Fruit fly (Drosophila melanogaster) whole organism, wandering third instar larva: ENCODE measurements around the gene grsm.

Experiments used
- Abd-B ChIP-seq: fragments of >200 bp; optimal IDR thresholded peaks from 2 replicates; lab custom pipeline; 2017; ENCODE audit warnings: missing biosample characterization, missing genetic modification characterization
- CG32264 ChIP-seq: fragments of 200-800 bp; sonication (Bioruptor generic); optimal IDR thresholded peaks from 2 replicates; lab custom pipeline; 2016; ENCODE audit warnings: missing biosample characterization, missing genetic modification characterization
- CG9705 ChIP-seq: fragments of 200-800 bp; sonication (Bioruptor generic); optimal IDR thresholded peaks from 2 replicates; lab custom pipeline; 2018; ENCODE audit warnings: missing biosample characterization, mild to moderate bottlenecking, missing genetic modification characterization
- CrebA ChIP-seq: fragments of 200-800 bp; sonication (Bioruptor generic); optimal IDR thresholded peaks from 2 replicates; lab custom pipeline; 2016; ENCODE audit warnings: missing biosample characterization, mild to moderate bottlenecking, missing genetic modification characterization, borderline replicate concordance
- Dif ChIP-seq: fragments of 200-275, 200-300 bp; sonication (Bioruptor generic); optimal IDR thresholded peaks from 2 replicates; lab custom pipeline; 2018; ENCODE audit warnings: missing biosample characterization, missing genetic modification characterization; ENCODE audit not compliant: partially characterized antibody
- GATAd ChIP-seq: sonication (Bioruptor generic); optimal IDR thresholded peaks from 2 replicates; lab custom pipeline; 2016; ENCODE audit warnings: missing biosample characterization, missing genetic modification characterization
- HLH106 ChIP-seq: fragments of 200-800 bp; optimal IDR thresholded peaks from 3 replicates; lab custom pipeline; 2019; ENCODE audit warnings: missing biosample characterization, mild to moderate bottlenecking, missing genetic modification characterization, moderate library complexity
- Hnf4 ChIP-seq: fragments of 200-800 bp; sonication (Bioruptor generic); optimal IDR thresholded peaks from 2 replicates; lab custom pipeline; 2016; ENCODE audit warnings: missing biosample characterization, mild to moderate bottlenecking, missing genetic modification characterization
- Hr78 ChIP-seq: fragments of >200 bp; optimal IDR thresholded peaks from 2 replicates; lab custom pipeline; 2017; ENCODE audit warnings: missing biosample characterization, missing genetic modification characterization
- Hr83 ChIP-seq: fragments of 200-300 bp; sonication (Bioruptor generic); optimal IDR thresholded peaks from 2 replicates; lab custom pipeline; 2016; ENCODE audit warnings: missing biosample characterization, mild to moderate bottlenecking, missing genetic modification characterization, moderate library complexity; ENCODE audit not compliant: poor library complexity, severe bottlenecking
- Jra ChIP-seq: sonication (Bioruptor generic); optimal IDR thresholded peaks from 2 replicates; lab custom pipeline; 2016; ENCODE audit warnings: missing biosample characterization, missing genetic modification characterization
- Mio ChIP-seq: sonication (Bioruptor generic); optimal IDR thresholded peaks from 2 replicates; lab custom pipeline; 2016; ENCODE audit warnings: missing biosample characterization, missing genetic modification characterization
- N ChIP-seq: fragments of >200 bp; optimal IDR thresholded peaks from 2 replicates; lab custom pipeline; 2018; ENCODE audit warnings: missing biosample characterization, missing external identifiers, missing genetic modification characterization
- OdsH ChIP-seq: fragments of 200-800 bp; sonication (Bioruptor generic); optimal IDR thresholded peaks from 2 replicates; lab custom pipeline; 2016; ENCODE audit warnings: missing biosample characterization, mild to moderate bottlenecking, missing genetic modification characterization
- Rel ChIP-seq, 2 experiments: fragments of 200-800 bp; sonication (Bioruptor generic) in 1 of 2; optimal IDR thresholded peaks; 2 replicates in 1 of 2; 3 replicates in 1 of 2; lab custom pipeline; 2016 to 2019; ENCODE audit warnings: mild to moderate bottlenecking in 2 of 2, missing biosample characterization in 2 of 2, missing genetic modification characterization in 2 of 2, moderate library complexity in 1 of 2
- Sp1 ChIP-seq: fragments of 200-800 bp; sonication (Bioruptor generic); optimal IDR thresholded peaks from 3 replicates; lab custom pipeline; 2019; ENCODE audit warnings: missing biosample characterization, mild to moderate bottlenecking, missing genetic modification characterization, moderate library complexity
- Vsx2 ChIP-seq: fragments of 200-300, 225-300 bp; sonication (Bioruptor generic); optimal IDR thresholded peaks from 2 replicates; lab custom pipeline; 2018; ENCODE audit warnings: missing biosample characterization, missing genetic modification characterization; ENCODE audit not compliant: partially characterized antibody
- br ChIP-seq: fragments of 200-800 bp; sonication (Bioruptor generic); optimal IDR thresholded peaks from 2 replicates; lab custom pipeline; 2016; ENCODE audit warnings: missing biosample characterization, missing genetic modification characterization
- brk ChIP-seq: fragments of 200-800 bp; sonication (Bioruptor generic); optimal IDR thresholded peaks from 2 replicates; lab custom pipeline; 2016; ENCODE audit warnings: missing biosample characterization, mild to moderate bottlenecking, missing genetic modification characterization
- dl ChIP-seq, 2 experiments: fragments of 175-275, 200-275 bp in 1 of 2; fragments of 200-275 bp in 1 of 2; sonication (Bioruptor generic); optimal IDR thresholded peaks; lab custom pipeline; 2018; ENCODE audit warnings: mild to moderate bottlenecking in 2 of 2, missing biosample characterization in 2 of 2, missing genetic modification characterization in 2 of 2, moderate library complexity in 2 of 2; ENCODE audit not compliant: partially characterized antibody in 2 of 2, insufficient read depth in 1 of 2
- dmrt93B ChIP-seq: fragments of 200-800 bp; sonication (Bioruptor generic); optimal IDR thresholded peaks from 2 replicates; lab custom pipeline; 2018; ENCODE audit warnings: missing biosample characterization, mild to moderate bottlenecking, missing genetic modification characterization
- dsf ChIP-seq: sonication (Bioruptor generic); optimal IDR thresholded peaks from 2 replicates; lab custom pipeline; 2016; ENCODE audit warnings: missing biosample characterization, missing genetic modification characterization, borderline replicate concordance
- ey ChIP-seq: fragments of 200-800 bp; sonication (Bioruptor generic); optimal IDR thresholded peaks from 2 replicates; lab custom pipeline; 2016; ENCODE audit warnings: missing biosample characterization, missing genetic modification characterization
- foxo ChIP-seq, 2 experiments: fragments of 200-800 bp; sonication (Bioruptor generic); optimal IDR thresholded peaks; 2 replicates in 1 of 2; 3 replicates in 1 of 2; lab custom pipeline; 2016 to 2017; ENCODE audit warnings: missing biosample characterization in 2 of 2, missing genetic modification characterization in 2 of 2
- fru ChIP-seq: fragments of 200-800 bp; sonication (Bioruptor generic); optimal IDR thresholded peaks from 3 replicates; lab custom pipeline; 2016; ENCODE audit warnings: missing biosample characterization, mild to moderate bottlenecking, missing genetic modification characterization
- h ChIP-seq: fragments of 200-800 bp; sonication (Bioruptor generic); optimal IDR thresholded peaks from 3 replicates; lab custom pipeline; 2016; ENCODE audit warnings: missing biosample characterization, mild to moderate bottlenecking, missing genetic modification characterization
- jim ChIP-seq: fragments of 175-275, 200-325 bp; sonication (Bioruptor generic); optimal IDR thresholded peaks from 2 replicates; lab custom pipeline; 2016; ENCODE audit warnings: missing biosample characterization, mild to moderate bottlenecking, missing genetic modification characterization
- lola ChIP-seq: fragments of >200 bp; optimal IDR thresholded peaks from 2 replicates; lab custom pipeline; 2017; ENCODE audit warnings: missing biosample characterization, missing genetic modification characterization
- pan ChIP-seq: fragments of >200 bp; optimal IDR thresholded peaks from 2 replicates; lab custom pipeline; 2017
- psq ChIP-seq: fragments of 200-800 bp; sonication (Bioruptor generic); optimal IDR thresholded peaks from 3 replicates; lab custom pipeline; 2017; ENCODE audit warnings: missing biosample characterization, mild to moderate bottlenecking, missing genetic modification characterization, moderate library complexity
- rgr ChIP-seq: fragments of 200-800 bp; sonication (Bioruptor generic); optimal IDR thresholded peaks from 3 replicates; lab custom pipeline; 2016; ENCODE audit warnings: missing biosample characterization, mild to moderate bottlenecking, missing genetic modification characterization
- sage ChIP-seq: fragments of 200-800 bp; sonication (Bioruptor generic); optimal IDR thresholded peaks from 2 replicates; lab custom pipeline; 2016; ENCODE audit warnings: missing biosample characterization, mild to moderate bottlenecking, missing genetic modification characterization
- sv ChIP-seq: fragments of 200-800 bp; sonication (Bioruptor generic); optimal IDR thresholded peaks from 3 replicates; lab custom pipeline; 2016; ENCODE audit warnings: missing biosample characterization, missing genetic modification characterization
- tai ChIP-seq: sonication (Bioruptor generic); optimal IDR thresholded peaks from 2 replicates; lab custom pipeline; 2016; ENCODE audit warnings: missing biosample characterization, missing genetic modification characterization
- usp ChIP-seq: fragments of >200 bp; optimal IDR thresholded peaks from 2 replicates; lab custom pipeline; 2017; ENCODE audit warnings: missing biosample characterization, missing genetic modification characterization
- woc ChIP-seq: sonication (Bioruptor generic); optimal IDR thresholded peaks from 2 replicates; lab custom pipeline; 2016; ENCODE audit warnings: missing biosample characterization, mild to moderate bottlenecking, missing genetic modification characterization

grsm gene

dm6 chr3R:12982982-12983633 lies 15.6 kb upstream of the grsm start:
- TF ChIP-seq jim (GFP tag; lab: Kevin White, UChicago): no peak
- no peak for TF ChIP-seq br (GFP tag; lab: Kevin White, UChicago)
- TF ChIP-seq tai: no peak
- no peak for TF ChIP-seq HLH106 (tag; lab: Kevin White, UChicago)
- TF ChIP-seq Abd-B (GFP tag; lab: Kevin White, UChicago): no peak
- no peak for TF ChIP-seq usp
- TF ChIP-seq sv: no peak
- TF ChIP-seq dl (GFP tag; optimal IDR thresholded peaks at IDR 0.05; lab: Kevin White, UChicago; ENCODE audit: insufficient read depth in 1 of 2, partially characterized antibody in 2 of 2): no peak
- TF ChIP-seq dmrt93B (GFP tag; lab: Kevin White, UChicago): no peak
- no peak for TF ChIP-seq foxo (GFP tag; optimal IDR thresholded peaks at IDR 0.05; lab: Kevin White, UChicago)
- TF ChIP-seq GATAd (GFP tag; lab: Kevin White, UChicago): no peak

DNA sequence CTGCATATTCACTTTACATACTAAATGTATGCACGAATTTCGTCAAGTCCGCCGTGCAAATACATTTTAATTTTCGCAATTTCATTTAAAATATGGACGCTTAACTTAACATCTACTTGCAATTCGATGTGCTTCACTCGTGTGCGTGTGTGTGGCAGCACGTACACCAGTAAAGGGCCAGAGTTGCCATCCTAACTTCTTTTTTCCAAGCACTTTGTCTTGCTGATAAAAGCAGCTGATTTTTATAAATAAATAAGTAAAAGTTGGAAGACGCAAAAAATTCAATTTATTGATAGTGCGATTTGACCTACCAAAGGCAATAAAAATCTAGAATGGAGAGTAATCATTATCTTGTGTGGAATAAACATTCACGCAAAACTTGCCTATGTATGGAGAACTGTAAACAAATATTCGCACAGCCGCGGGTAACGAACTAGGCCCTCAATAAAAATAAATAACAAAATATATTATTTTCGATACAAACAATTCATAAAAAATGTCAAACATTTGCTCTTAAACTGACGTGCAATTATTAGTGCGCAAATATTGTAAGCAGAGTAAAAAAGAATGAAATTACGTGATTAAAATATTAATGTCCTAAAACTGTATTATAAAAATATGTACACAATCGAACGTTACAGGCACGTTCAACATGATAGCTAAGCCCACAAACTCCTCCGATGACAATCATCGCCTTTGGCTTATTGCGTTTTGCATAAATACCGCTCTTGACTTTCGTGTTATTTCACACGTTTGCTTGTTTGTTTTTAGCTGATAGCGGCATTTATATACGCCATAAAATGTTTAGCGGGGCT lies 14.9 kb upstream of the grsm start:
- TF ChIP-seq rgr (GFP tag; lab: Kevin White, UChicago): peak; percentile 67
- peak; percentile 61 for TF ChIP-seq Sp1 (GFP tag; lab: Kevin White, UChicago)
- TF ChIP-seq h (GFP tag; lab: Kevin White, UChicago): peak; percentile 62
- TF ChIP-seq sv: peak; percentile 47
- peak; percentile 60 for TF ChIP-seq psq (GFP tag; lab: Kevin White, UChicago)
- TF ChIP-seq br (GFP tag; lab: Kevin White, UChicago): peak; percentile 38
- peak; percentile 59 for TF ChIP-seq woc (GFP tag; lab: Kevin White, UChicago)
- TF ChIP-seq dl (GFP tag; optimal IDR thresholded peaks at IDR 0.05; lab: Kevin White, UChicago; ENCODE audit: insufficient read depth in 1 of 2, partially characterized antibody in 2 of 2): no peak
- TF ChIP-seq Rel (GFP tag; optimal IDR thresholded peaks at IDR 0.05; lab: Kevin White, UChicago): no peak
- peak; percentile 54 for TF ChIP-seq Rel (tag; optimal IDR thresholded peaks at IDR 0.05; lab: Kevin White, UChicago)
- peak; percentile 62 for TF ChIP-seq OdsH
- TF ChIP-seq HLH106 (tag; lab: Kevin White, UChicago): peak; percentile 70
- TF ChIP-seq ey (GFP tag; lab: Kevin White, UChicago): peak; percentile 43
- TF ChIP-seq lola (GFP tag; lab: Kevin White, UChicago): no peak
- peak; percentile 45 for TF ChIP-seq brk (GFP tag; lab: Kevin White, UChicago)
- TF ChIP-seq Vsx2 (GFP tag; lab: Kevin White, UChicago): no peak
- TF ChIP-seq sage: peak; percentile 43
- TF ChIP-seq CG9705: peak; percentile 33
- peak in 1 of 2 experiments; percentile 65 for TF ChIP-seq foxo (GFP tag; optimal IDR thresholded peaks at IDR 0.05; lab: Kevin White, UChicago)
- TF ChIP-seq usp: no peak
- TF ChIP-seq Hr83: peak; percentile 30
- TF ChIP-seq dsf (GFP tag; lab: Kevin White, UChicago): no peak
- TF ChIP-seq Hnf4 (GFP tag; lab: Kevin White, UChicago): peak; percentile 24
- no peak for TF ChIP-seq pan (lab: Kevin White, UChicago)
- peak; percentile 63 for TF ChIP-seq fru
- TF ChIP-seq, all 38 proteins: peak for 18

dm6 chr3R:12981334-12982166 lies 14.0 kb upstream of the grsm start:
- TF ChIP-seq pan (lab: Kevin White, UChicago): no peak
- TF ChIP-seq sage: no peak
- no peak for TF ChIP-seq Hr78 (GFP tag; lab: Kevin White, UChicago)
- no peak for TF ChIP-seq Dif (GFP tag; lab: Kevin White, UChicago)
- peak; percentile 18 for TF ChIP-seq psq (GFP tag; lab: Kevin White, UChicago)
- no peak for TF ChIP-seq woc (GFP tag; lab: Kevin White, UChicago)
- peak; percentile 33 for TF ChIP-seq N (GFP tag; lab: Kevin White, UChicago)
- TF ChIP-seq jim (GFP tag; lab: Kevin White, UChicago): peak; percentile 64
- no peak for TF ChIP-seq Mio (GFP tag; lab: Kevin White, UChicago)
- peak; percentile 36 for TF ChIP-seq Hr83
- TF ChIP-seq Hnf4 (GFP tag; lab: Kevin White, UChicago): no peak
- TF ChIP-seq usp: no peak
- peak; percentile 33 for TF ChIP-seq sv
- peak; percentile 69 for TF ChIP-seq HLH106 (tag; lab: Kevin White, UChicago)
- no peak for TF ChIP-seq dl (GFP tag; optimal IDR thresholded peaks at IDR 0.05; lab: Kevin White, UChicago; ENCODE audit: insufficient read depth in 1 of 2, partially characterized antibody in 2 of 2)
- TF ChIP-seq dmrt93B (GFP tag; lab: Kevin White, UChicago): peak; percentile 28
- TF ChIP-seq OdsH: no peak
- TF ChIP-seq foxo (GFP tag; optimal IDR thresholded peaks at IDR 0.05; lab: Kevin White, UChicago): peak in 1 of 2 experiments; percentile 72
- no peak for TF ChIP-seq Vsx2 (GFP tag; lab: Kevin White, UChicago)
- peak; percentile 63 for TF ChIP-seq fru
- TF ChIP-seq ey (GFP tag; lab: Kevin White, UChicago): peak; percentile 22
- no peak for TF ChIP-seq Jra (GFP tag; lab: Kevin White, UChicago)
- TF ChIP-seq CG9705: peak; percentile 31
- peak; percentile 74 for TF ChIP-seq Sp1 (GFP tag; lab: Kevin White, UChicago)
- TF ChIP-seq CrebA (GFP tag; lab: Kevin White, UChicago): no peak
- peak; percentile 27 for TF ChIP-seq CG32264 (GFP tag; lab: Kevin White, UChicago)
- no peak for TF ChIP-seq tai
- TF ChIP-seq br (GFP tag; lab: Kevin White, UChicago): no peak
- TF ChIP-seq brk (GFP tag; lab: Kevin White, UChicago): peak; percentile 37
- TF ChIP-seq h (GFP tag; lab: Kevin White, UChicago): peak; percentile 40
